Fruit fly (Drosophila melanogaster) whole organism, wandering third instar larva: ENCODE data around the gene SREBP.

Experiments
- Abd-B ChIP-seq: fragments of >200 bp; optimal IDR thresholded peaks from 2 replicates; lab custom pipeline; 2017; ENCODE audit warnings: missing biosample characterization, missing genetic modification characterization
- CG32264 ChIP-seq: fragments of 200-800 bp; sonication (Bioruptor generic); optimal IDR thresholded peaks from 2 replicates; lab custom pipeline; 2016; ENCODE audit warnings: missing biosample characterization, missing genetic modification characterization
- CG9705 ChIP-seq: fragments of 200-800 bp; sonication (Bioruptor generic); optimal IDR thresholded peaks from 2 replicates; lab custom pipeline; 2018; ENCODE audit warnings: missing biosample characterization, mild to moderate bottlenecking, missing genetic modification characterization
- CrebA ChIP-seq: fragments of 200-800 bp; sonication (Bioruptor generic); optimal IDR thresholded peaks from 2 replicates; lab custom pipeline; 2016; ENCODE audit warnings: missing biosample characterization, mild to moderate bottlenecking, missing genetic modification characterization, borderline replicate concordance
- Dfd ChIP-seq: fragments of >200 bp; optimal IDR thresholded peaks from 2 replicates; lab custom pipeline; 2017; ENCODE audit warnings: missing biosample characterization, missing genetic modification characterization
- Dif ChIP-seq: fragments of 200-275, 200-300 bp; sonication (Bioruptor generic); optimal IDR thresholded peaks from 2 replicates; lab custom pipeline; 2018; ENCODE audit warnings: missing biosample characterization, missing genetic modification characterization; ENCODE audit not compliant: partially characterized antibody
- GATAd ChIP-seq: sonication (Bioruptor generic); optimal IDR thresholded peaks from 2 replicates; lab custom pipeline; 2016; ENCODE audit warnings: missing biosample characterization, missing genetic modification characterization
- HLH106 ChIP-seq: fragments of 200-800 bp; optimal IDR thresholded peaks from 3 replicates; lab custom pipeline; 2019; ENCODE audit warnings: missing biosample characterization, mild to moderate bottlenecking, missing genetic modification characterization, moderate library complexity
- Hnf4 ChIP-seq: fragments of 200-800 bp; sonication (Bioruptor generic); optimal IDR thresholded peaks from 2 replicates; lab custom pipeline; 2016; ENCODE audit warnings: missing biosample characterization, mild to moderate bottlenecking, missing genetic modification characterization
- Hr78 ChIP-seq: fragments of >200 bp; optimal IDR thresholded peaks from 2 replicates; lab custom pipeline; 2017; ENCODE audit warnings: missing biosample characterization, missing genetic modification characterization
- Hr83 ChIP-seq: fragments of 200-300 bp; sonication (Bioruptor generic); optimal IDR thresholded peaks from 2 replicates; lab custom pipeline; 2016; ENCODE audit warnings: missing biosample characterization, mild to moderate bottlenecking, missing genetic modification characterization, moderate library complexity; ENCODE audit not compliant: poor library complexity, severe bottlenecking
- Jra ChIP-seq: sonication (Bioruptor generic); optimal IDR thresholded peaks from 2 replicates; lab custom pipeline; 2016; ENCODE audit warnings: missing biosample characterization, missing genetic modification characterization
- Mio ChIP-seq: sonication (Bioruptor generic); optimal IDR thresholded peaks from 2 replicates; lab custom pipeline; 2016; ENCODE audit warnings: missing biosample characterization, missing genetic modification characterization
- Myc ChIP-seq: fragments of >200 bp; optimal IDR thresholded peaks from 2 replicates; lab custom pipeline; 2017
- N ChIP-seq: fragments of >200 bp; optimal IDR thresholded peaks from 2 replicates; lab custom pipeline; 2018; ENCODE audit warnings: missing biosample characterization, missing external identifiers, missing genetic modification characterization
- OdsH ChIP-seq: fragments of 200-800 bp; sonication (Bioruptor generic); optimal IDR thresholded peaks from 2 replicates; lab custom pipeline; 2016; ENCODE audit warnings: missing biosample characterization, mild to moderate bottlenecking, missing genetic modification characterization
- Rel ChIP-seq, 2 experiments: fragments of 200-800 bp; sonication (Bioruptor generic) in 1 of 2; optimal IDR thresholded peaks; 2 replicates in 1 of 2; 3 replicates in 1 of 2; lab custom pipeline; 2016 to 2019; ENCODE audit warnings: mild to moderate bottlenecking in 2 of 2, missing biosample characterization in 2 of 2, missing genetic modification characterization in 2 of 2, moderate library complexity in 1 of 2
- Sp1 ChIP-seq: fragments of 200-800 bp; sonication (Bioruptor generic); optimal IDR thresholded peaks from 3 replicates; lab custom pipeline; 2019; ENCODE audit warnings: missing biosample characterization, mild to moderate bottlenecking, missing genetic modification characterization, moderate library complexity
- Vsx2 ChIP-seq: fragments of 200-300, 225-300 bp; sonication (Bioruptor generic); optimal IDR thresholded peaks from 2 replicates; lab custom pipeline; 2018; ENCODE audit warnings: missing biosample characterization, missing genetic modification characterization; ENCODE audit not compliant: partially characterized antibody
- br ChIP-seq: fragments of 200-800 bp; sonication (Bioruptor generic); optimal IDR thresholded peaks from 2 replicates; lab custom pipeline; 2016; ENCODE audit warnings: missing biosample characterization, missing genetic modification characterization
- brk ChIP-seq: fragments of 200-800 bp; sonication (Bioruptor generic); optimal IDR thresholded peaks from 2 replicates; lab custom pipeline; 2016; ENCODE audit warnings: missing biosample characterization, mild to moderate bottlenecking, missing genetic modification characterization
- dl ChIP-seq, 2 experiments: fragments of 175-275, 200-275 bp in 1 of 2; fragments of 200-275 bp in 1 of 2; sonication (Bioruptor generic); optimal IDR thresholded peaks; lab custom pipeline; 2018; ENCODE audit warnings: mild to moderate bottlenecking in 2 of 2, missing biosample characterization in 2 of 2, missing genetic modification characterization in 2 of 2, moderate library complexity in 2 of 2; ENCODE audit not compliant: partially characterized antibody in 2 of 2, insufficient read depth in 1 of 2
- dmrt93B ChIP-seq: fragments of 200-800 bp; sonication (Bioruptor generic); optimal IDR thresholded peaks from 2 replicates; lab custom pipeline; 2018; ENCODE audit warnings: missing biosample characterization, mild to moderate bottlenecking, missing genetic modification characterization
- dsf ChIP-seq: sonication (Bioruptor generic); optimal IDR thresholded peaks from 2 replicates; lab custom pipeline; 2016; ENCODE audit warnings: missing biosample characterization, missing genetic modification characterization, borderline replicate concordance
- ey ChIP-seq: fragments of 200-800 bp; sonication (Bioruptor generic); optimal IDR thresholded peaks from 2 replicates; lab custom pipeline; 2016; ENCODE audit warnings: missing biosample characterization, missing genetic modification characterization
- foxo ChIP-seq, 2 experiments: fragments of 200-800 bp; sonication (Bioruptor generic); optimal IDR thresholded peaks; 2 replicates in 1 of 2; 3 replicates in 1 of 2; lab custom pipeline; 2016 to 2017; ENCODE audit warnings: missing biosample characterization in 2 of 2, missing genetic modification characterization in 2 of 2
- fru ChIP-seq: fragments of 200-800 bp; sonication (Bioruptor generic); optimal IDR thresholded peaks from 3 replicates; lab custom pipeline; 2016; ENCODE audit warnings: missing biosample characterization, mild to moderate bottlenecking, missing genetic modification characterization
- h ChIP-seq: fragments of 200-800 bp; sonication (Bioruptor generic); optimal IDR thresholded peaks from 3 replicates; lab custom pipeline; 2016; ENCODE audit warnings: missing biosample characterization, mild to moderate bottlenecking, missing genetic modification characterization
- jim ChIP-seq: fragments of 175-275, 200-325 bp; sonication (Bioruptor generic); optimal IDR thresholded peaks from 2 replicates; lab custom pipeline; 2016; ENCODE audit warnings: missing biosample characterization, mild to moderate bottlenecking, missing genetic modification characterization
- lola ChIP-seq: fragments of >200 bp; optimal IDR thresholded peaks from 2 replicates; lab custom pipeline; 2017; ENCODE audit warnings: missing biosample characterization, missing genetic modification characterization
- pan ChIP-seq: fragments of >200 bp; optimal IDR thresholded peaks from 2 replicates; lab custom pipeline; 2017
- psq ChIP-seq: fragments of 200-800 bp; sonication (Bioruptor generic); optimal IDR thresholded peaks from 3 replicates; lab custom pipeline; 2017; ENCODE audit warnings: missing biosample characterization, mild to moderate bottlenecking, missing genetic modification characterization, moderate library complexity
- rgr ChIP-seq: fragments of 200-800 bp; sonication (Bioruptor generic); optimal IDR thresholded peaks from 3 replicates; lab custom pipeline; 2016; ENCODE audit warnings: missing biosample characterization, mild to moderate bottlenecking, missing genetic modification characterization
- sage ChIP-seq: fragments of 200-800 bp; sonication (Bioruptor generic); optimal IDR thresholded peaks from 2 replicates; lab custom pipeline; 2016; ENCODE audit warnings: missing biosample characterization, mild to moderate bottlenecking, missing genetic modification characterization
- sv ChIP-seq: fragments of 200-800 bp; sonication (Bioruptor generic); optimal IDR thresholded peaks from 3 replicates; lab custom pipeline; 2016; ENCODE audit warnings: missing biosample characterization, missing genetic modification characterization
- tai ChIP-seq: sonication (Bioruptor generic); optimal IDR thresholded peaks from 2 replicates; lab custom pipeline; 2016; ENCODE audit warnings: missing biosample characterization, missing genetic modification characterization
- usp ChIP-seq: fragments of >200 bp; optimal IDR thresholded peaks from 2 replicates; lab custom pipeline; 2017; ENCODE audit warnings: missing biosample characterization, missing genetic modification characterization
- woc ChIP-seq: sonication (Bioruptor generic); optimal IDR thresholded peaks from 2 replicates; lab custom pipeline; 2016; ENCODE audit warnings: missing biosample characterization, mild to moderate bottlenecking, missing genetic modification characterization

Gene SREBP

DNA sequence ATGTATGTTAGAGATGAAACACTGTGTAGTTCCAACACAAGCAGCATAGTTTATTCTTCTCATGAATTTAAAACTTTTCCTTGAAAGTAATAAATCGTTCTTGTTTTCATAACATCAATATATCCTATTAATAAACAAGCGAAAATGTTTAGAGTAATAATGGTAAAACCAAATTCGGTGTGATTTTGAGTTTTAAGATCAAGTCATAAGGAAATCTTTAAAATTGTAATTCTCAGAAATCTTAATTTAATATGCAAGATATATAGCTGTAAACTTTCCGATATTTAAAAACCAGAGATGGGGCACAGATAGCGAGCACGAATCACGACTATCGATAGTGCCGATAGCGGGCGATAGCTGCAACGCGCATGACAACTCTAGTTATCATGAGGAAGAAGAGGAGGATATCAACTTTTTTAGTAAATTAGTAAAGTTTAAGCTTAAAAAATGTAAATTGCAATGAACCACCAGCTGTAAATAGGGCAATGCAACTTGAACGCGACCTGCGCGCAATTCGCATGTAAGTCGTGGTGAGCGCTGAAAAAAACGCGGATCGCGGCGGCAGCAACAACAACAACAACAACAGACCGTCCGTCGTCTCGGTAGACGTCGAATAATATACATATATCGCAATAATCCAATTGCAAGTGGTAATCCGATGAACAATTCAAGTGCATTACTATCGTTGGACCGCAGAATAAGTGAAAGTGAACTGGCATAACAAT lies 24.2 kb downstream of the SREBP start, which contains the start of the genes Fibp and Deaf1:
Gene Fibp (minus strand): TSS at position 161 of the 725 bp plus-strand sequence.
Gene Deaf1 (plus strand): TSS at position 368 of the 725 bp plus-strand sequence.
- TF ChIP-seq CG9705 (GFP tag; lab: Kevin White, UChicago) (peak; percentile 59), woc (GFP tag; lab: Kevin White, UChicago) (peak; percentile 90), Myc (lab: Kevin White, UChicago) (no peak), dsf (GFP tag; lab: Kevin White, UChicago) (peak; percentile 50), brk (GFP tag; lab: Kevin White, UChicago) (no peak), rgr (GFP tag; lab: Kevin White, UChicago) (peak; percentile 79), Rel (GFP tag; optimal IDR thresholded peaks at IDR 0.05; lab: Kevin White, UChicago) (no peak), Rel (tag; optimal IDR thresholded peaks at IDR 0.05; lab: Kevin White, UChicago) (no peak), CrebA (GFP tag; lab: Kevin White, UChicago) (no peak), GATAd (GFP tag; lab: Kevin White, UChicago) (peak; percentile 82), dl (GFP tag; optimal IDR thresholded peaks at IDR 0.05; lab: Kevin White, UChicago; ENCODE audit: insufficient read depth in 1 of 2, partially characterized antibody in 2 of 2) (no peak), pan (lab: Kevin White, UChicago) (no peak), N (GFP tag; lab: Kevin White, UChicago) (no peak), ey (GFP tag; lab: Kevin White, UChicago) (peak; percentile 76), Hr78 (GFP tag; lab: Kevin White, UChicago) (no peak), sv (peak; percentile 74), Vsx2 (GFP tag; lab: Kevin White, UChicago) (no peak), dmrt93B (no peak), lola (GFP tag; lab: Kevin White, UChicago) (no peak), HLH106 (tag; lab: Kevin White, UChicago) (peak; percentile 82), foxo (GFP tag; optimal IDR thresholded peaks at IDR 0.05; lab: Kevin White, UChicago) (peak in 1 of 2 experiments; percentile 84), usp (GFP tag; lab: Kevin White, UChicago) (no peak), sage (GFP tag; lab: Kevin White, UChicago) (no peak), Jra (GFP tag; lab: Kevin White, UChicago) (peak; percentile 88), OdsH (peak; percentile 78), Hnf4 (GFP tag; lab: Kevin White, UChicago) (peak; percentile 85), CG32264 (GFP tag; lab: Kevin White, UChicago) (peak; percentile 33), br (GFP tag; lab: Kevin White, UChicago) (peak; percentile 81), psq (GFP tag; lab: Kevin White, UChicago) (peak; percentile 69), h (peak; percentile 83), jim (GFP tag; lab: Kevin White, UChicago) (no peak), fru (GFP tag; lab: Kevin White, UChicago) (peak; percentile 82), Dif (no peak), Mio (GFP tag; lab: Kevin White, UChicago) (peak; percentile 8), Sp1 (peak; percentile 78), Hr83 (GFP tag; lab: Kevin White, UChicago) (peak; percentile 67), tai (no peak), Abd-B (no peak), Dfd (no peak)

DNA sequence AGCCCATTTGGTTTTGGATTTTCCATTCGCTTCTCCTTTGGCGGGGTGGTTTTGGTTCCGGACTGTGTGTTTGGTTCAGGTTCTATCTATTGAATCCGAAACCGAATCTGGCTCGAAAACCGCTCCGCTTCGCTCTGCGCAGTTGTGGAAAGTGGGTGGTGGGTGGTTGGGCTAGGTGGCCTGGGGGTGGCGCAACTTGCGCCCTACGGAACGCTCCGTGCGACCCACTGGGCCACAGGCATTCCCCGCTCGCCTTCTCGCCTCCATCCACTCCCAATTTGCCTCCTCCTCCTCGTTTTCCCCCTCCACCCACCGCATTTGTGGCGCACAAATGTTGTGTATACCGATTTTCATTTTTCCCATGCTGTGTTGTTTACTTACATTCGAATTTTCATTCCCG lies 25.0 kb downstream of the SREBP start:
- TF ChIP-seq sv = no peak
